Fruit fly (Drosophila melanogaster) whole organism, adult: ENCODE measurements around the gene Pex10.

Source experiments
- CG11617 ChIP-seq: fragments of 200-800 bp; sonication (Bioruptor generic); optimal IDR thresholded peaks from 2 replicates; lab custom pipeline; 2017; ENCODE audit warnings: mild to moderate bottlenecking, missing biosample characterization, missing genetic modification reagents, missing genetic modification characterization
- CG12768 ChIP-seq: fragments of 200-800 bp; sonication (Bioruptor generic); optimal IDR thresholded peaks from 2 replicates; lab custom pipeline; 2017; ENCODE audit warnings: missing biosample characterization, missing genetic modification characterization, mild to moderate bottlenecking, moderate library complexity, missing genetic modification reagents
- CG14711 ChIP-seq: fragments of 200-800 bp; sonication (Bioruptor generic); optimal IDR thresholded peaks from 2 replicates; lab custom pipeline; 2018; ENCODE audit warnings: missing biosample characterization, mild to moderate bottlenecking, missing genetic modification characterization, moderate library complexity
- CG1620 ChIP-seq: fragments of 200-800 bp; sonication (Bioruptor generic); optimal IDR thresholded peaks from 2 replicates; lab custom pipeline; 2016; ENCODE audit warnings: missing biosample characterization, missing genetic modification characterization
- CG33017 ChIP-seq: fragments of 200-800 bp; sonication (Bioruptor generic); optimal IDR thresholded peaks from 2 replicates; lab custom pipeline; 2018; ENCODE audit warnings: missing biosample characterization, mild to moderate bottlenecking, missing genetic modification characterization, moderate library complexity
- CG5204 ChIP-seq: fragments of 200-800 bp; sonication (Bioruptor generic); optimal IDR thresholded peaks from 2 replicates; lab custom pipeline; 2016; ENCODE audit warnings: missing biosample characterization, missing genetic modification characterization
- CG7045 ChIP-seq: fragments of 200-800 bp; sonication (Bioruptor generic); optimal IDR thresholded peaks from 2 replicates; lab custom pipeline; 2017; ENCODE audit warnings: missing biosample characterization, mild to moderate bottlenecking, missing genetic modification characterization
- CG7101 ChIP-seq: fragments of 200-800 bp; sonication (Bioruptor generic); optimal IDR thresholded peaks from 2 replicates; lab custom pipeline; 2018; ENCODE audit warnings: missing biosample characterization, mild to moderate bottlenecking, missing genetic modification characterization, moderate library complexity
- Clk ChIP-seq: fragments of 200-800 bp; sonication (Bioruptor generic); optimal IDR thresholded peaks from 2 replicates; lab custom pipeline; 2017; ENCODE audit warnings: missing biosample characterization, missing genetic modification characterization
- Crg-1 ChIP-seq: fragments of 200-800 bp; sonication (Bioruptor generic); optimal IDR thresholded peaks from 2 replicates; lab custom pipeline; 2016; ENCODE audit warnings: missing biosample characterization, missing genetic modification characterization
- Hr96 ChIP-seq: fragments of 200-800 bp; sonication (Bioruptor generic); optimal IDR thresholded peaks from 2 replicates; lab custom pipeline; 2016; ENCODE audit warnings: missing biosample characterization, missing genetic modification characterization
- Mnt ChIP-seq: fragments of 200-800 bp; sonication (Bioruptor generic); optimal IDR thresholded peaks from 2 replicates; lab custom pipeline; 2016; ENCODE audit warnings: missing biosample characterization, mild to moderate bottlenecking, missing genetic modification characterization
- bab1 ChIP-seq: fragments of 200-800 bp; sonication (Bioruptor generic); optimal IDR thresholded peaks from 3 replicates; lab custom pipeline; 2019; ENCODE audit warnings: missing biosample characterization, mild to moderate bottlenecking, missing genetic modification characterization, moderate library complexity
- cic ChIP-seq: fragments of 200-800 bp; sonication (Bioruptor generic); optimal IDR thresholded peaks from 2 replicates; lab custom pipeline; 2017; ENCODE audit warnings: missing biosample characterization, mild to moderate bottlenecking, missing genetic modification characterization, moderate library complexity
- cnc ChIP-seq, 2 experiments: fragments of >200 bp; optimal IDR thresholded peaks; 2 replicates each; lab custom pipeline; 2017
- kay ChIP-seq: fragments of 200-800 bp; sonication (Bioruptor generic); peaks from one replicate; lab custom pipeline; 2016; ENCODE audit warnings: missing biosample characterization, missing genetic modification characterization, borderline replicate concordance
- ovo ChIP-seq: fragments of 200-800 bp; sonication (Bioruptor generic); optimal IDR thresholded peaks from 2 replicates; lab custom pipeline; 2016; ENCODE audit warnings: missing biosample characterization, missing genetic modification characterization
- pad ChIP-seq: fragments of 200-800 bp; sonication (Bioruptor generic); optimal IDR thresholded peaks from 3 replicates; lab custom pipeline; 2017; ENCODE audit warnings: missing biosample characterization, missing genetic modification characterization, mild to moderate bottlenecking, moderate library complexity, missing genetic modification reagents
- tj ChIP-seq: fragments of 200-800 bp; sonication (Bioruptor generic); optimal IDR thresholded peaks from 3 replicates; lab custom pipeline; 2017; ENCODE audit warnings: missing biosample characterization, mild to moderate bottlenecking, missing genetic modification characterization, moderate library complexity
- toe ChIP-seq: fragments of 200-800 bp; sonication (Bioruptor generic); optimal IDR thresholded peaks from 2 replicates; lab custom pipeline; 2016; ENCODE audit warnings: missing biosample characterization, missing genetic modification characterization

Gene Pex10

DNA sequence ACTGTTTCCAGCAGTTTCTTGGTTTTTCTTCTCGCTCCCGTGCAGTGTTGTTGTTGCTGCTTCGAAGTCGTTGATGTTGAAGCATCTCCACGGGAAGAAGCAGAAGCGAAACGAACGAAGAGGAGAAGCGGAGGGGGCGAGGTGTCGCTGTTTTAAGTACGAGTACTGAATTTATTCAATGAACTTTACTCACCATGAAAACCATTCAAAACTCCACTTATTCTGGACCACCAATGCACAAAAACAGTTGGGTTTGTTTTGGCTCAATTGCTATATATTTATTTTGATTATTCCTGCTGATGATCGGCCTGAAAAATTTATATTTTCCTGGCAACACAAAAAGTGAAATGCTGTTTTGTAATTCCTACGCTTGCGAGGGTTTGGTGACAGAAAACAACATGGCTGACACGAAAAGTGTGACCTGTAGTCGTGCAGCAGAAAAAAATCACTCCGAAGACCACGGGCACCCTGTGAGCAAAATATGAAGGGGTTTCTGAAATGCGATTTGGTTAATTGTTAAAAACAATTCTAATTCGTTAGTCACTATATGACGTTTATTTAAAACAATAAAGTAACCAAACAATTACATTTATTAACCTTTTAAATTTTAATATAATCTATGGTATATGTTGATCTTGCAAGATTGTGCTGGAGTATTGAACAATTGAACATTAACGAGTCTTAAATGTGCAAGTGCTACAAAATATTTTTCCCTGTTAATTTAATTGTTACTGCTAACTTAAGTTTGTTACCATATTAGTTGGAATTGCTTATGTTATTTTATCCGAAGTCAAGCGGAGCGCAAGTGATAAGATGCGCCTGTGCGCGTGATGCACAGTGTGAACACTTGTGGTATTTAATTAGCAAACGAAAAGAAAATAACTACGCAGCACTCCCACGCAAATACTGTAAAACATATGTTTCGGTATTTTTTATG is 10.5 kb downstream of the Pex10 start, which contains the start of gene CG7879:
CG7879 (minus strand) TSS at position 384 of the 937 bp plus-strand sequence.
- no peak for TF ChIP-seq CG12768
- TF ChIP-seq CG11617 (GFP tag; lab: Kevin White, UChicago), result peak; percentile 7
- no peak for TF ChIP-seq Hr96 (GFP tag; lab: Kevin White, UChicago)
- TF ChIP-seq CG7101 (tag; lab: Kevin White, UChicago), result peak; percentile 24
- TF ChIP-seq bab1 (GFP tag; lab: Kevin White, UChicago), result peak; percentile 53
- TF ChIP-seq ovo (GFP tag; lab: Kevin White, UChicago), result peak; percentile 2
- TF ChIP-seq cic (GFP tag; lab: Kevin White, UChicago), result peak; percentile 98
- peak; percentile 20 for TF ChIP-seq Mnt
- TF ChIP-seq pad (GFP tag; lab: Kevin White, UChicago), result no peak
- peak; percentile 28 for TF ChIP-seq CG1620

DNA sequence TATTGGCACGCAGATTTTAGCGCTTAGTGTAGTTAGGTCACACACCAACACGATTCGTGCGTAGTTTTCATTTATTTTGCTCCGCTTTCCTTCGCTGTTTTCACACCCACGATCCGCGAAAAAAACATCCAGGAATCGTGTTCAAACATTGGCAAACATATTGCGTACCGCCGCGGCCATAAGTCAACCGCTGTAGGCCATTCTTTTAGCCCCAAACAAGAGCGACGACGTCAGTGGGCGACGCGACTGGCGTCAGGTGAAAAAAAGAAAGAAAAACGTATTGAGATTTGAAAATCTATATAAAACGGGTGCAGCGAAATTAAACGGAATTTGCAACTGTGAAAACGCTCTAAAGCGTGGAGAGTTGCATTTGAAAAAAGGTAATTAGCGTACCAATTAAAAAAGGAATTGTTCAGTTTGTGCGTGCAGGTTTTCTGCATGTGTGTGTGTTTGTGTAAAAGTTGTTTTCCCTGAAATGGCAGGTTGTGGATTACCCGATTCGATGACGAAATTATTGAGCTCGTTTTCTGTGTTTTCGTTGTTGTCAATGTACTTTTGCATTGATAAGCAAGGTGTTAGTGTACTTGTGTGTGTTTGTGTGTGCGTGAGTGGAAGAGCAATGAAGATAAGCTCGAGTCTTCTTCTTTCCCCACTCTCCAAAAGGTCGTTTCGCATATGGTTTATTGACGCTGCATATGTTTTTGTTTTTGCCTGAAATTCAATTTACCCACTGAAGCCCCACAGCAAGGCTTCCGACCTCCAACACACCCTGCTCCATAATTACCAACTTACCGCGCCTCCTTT is 11.3 kb downstream of the Pex10 start, which contains the start of gene Tmep:
Tmep (plus strand) TSS at position 20 of the 804 bp plus-strand sequence.
- TF ChIP-seq tj (GFP tag; lab: Kevin White, UChicago) (peak; percentile 61), ovo (GFP tag; lab: Kevin White, UChicago) (no peak), Mnt (peak; percentile 5), cic (GFP tag; lab: Kevin White, UChicago) (peak; percentile 63)

DNA sequence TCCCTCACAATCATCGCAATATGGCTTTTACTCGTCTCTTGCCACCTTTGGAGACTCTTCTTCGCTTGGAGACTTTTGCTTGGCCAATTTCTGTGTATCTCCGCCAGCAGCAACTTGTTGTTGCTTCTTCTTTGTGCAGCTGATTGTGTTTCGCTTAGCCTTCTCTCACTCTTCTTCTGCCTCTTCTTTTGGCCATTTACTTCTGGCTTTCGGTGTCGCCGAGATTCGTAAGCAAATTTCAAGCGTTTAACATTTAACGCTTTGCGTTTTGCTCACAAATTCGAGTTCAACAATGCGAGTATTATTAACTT is 11.9 kb downstream of the Pex10 start:
- TF ChIP-seq Mnt (no peak), cic (GFP tag; lab: Kevin White, UChicago) (no peak), bab1 (GFP tag; lab: Kevin White, UChicago) (peak; percentile 9), tj (GFP tag; lab: Kevin White, UChicago) (peak; percentile 59)

DNA sequence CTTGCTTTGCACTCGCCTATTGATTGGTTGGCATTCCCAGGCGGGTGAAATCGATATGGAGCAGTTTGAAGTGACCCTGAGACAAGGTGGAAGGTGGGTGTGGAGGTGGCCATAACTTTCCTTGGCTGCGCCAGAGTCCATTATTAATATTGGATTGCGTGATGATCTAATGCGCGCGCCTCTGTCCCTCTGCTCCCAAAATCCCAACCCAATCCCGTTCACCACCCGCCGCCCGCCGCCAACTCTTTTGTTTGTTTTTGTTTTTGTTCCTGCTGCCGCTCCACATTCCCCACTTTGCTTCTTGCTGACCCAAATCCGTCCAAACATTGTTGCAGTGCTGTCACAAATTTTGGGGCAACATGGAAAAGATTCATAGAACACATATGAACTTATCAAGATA is 13.0 kb downstream of the Pex10 start:
- TF ChIP-seq tj (GFP tag; lab: Kevin White, UChicago) (peak; percentile 1), kay (GFP tag; lab: Kevin White, UChicago) (peak; percentile 45), CG7045 (GFP tag; lab: Kevin White, UChicago) (no peak)

DNA sequence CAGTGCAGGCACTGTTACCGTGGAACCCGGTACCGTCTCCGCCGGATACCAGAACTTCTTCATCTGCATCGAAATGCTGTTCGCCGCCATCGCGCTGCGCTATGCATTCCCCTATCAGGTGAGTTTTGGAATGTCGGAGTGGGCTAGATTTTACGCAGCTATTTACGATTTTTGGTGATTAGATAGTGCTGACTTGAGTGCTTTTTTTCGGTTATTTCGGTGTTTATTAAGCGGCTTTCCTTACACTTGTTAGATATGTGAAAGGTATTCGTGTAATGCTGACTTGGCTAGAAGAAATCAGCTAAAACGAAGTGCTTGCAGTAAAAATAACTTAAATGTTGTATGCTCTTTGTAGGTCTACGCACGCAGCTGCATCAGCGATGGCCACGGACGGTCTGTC is 15.2 kb downstream of the Pex10 start:
- TF ChIP-seq CG1620 (no peak), CG14711 (no peak), toe (no peak)

DNA sequence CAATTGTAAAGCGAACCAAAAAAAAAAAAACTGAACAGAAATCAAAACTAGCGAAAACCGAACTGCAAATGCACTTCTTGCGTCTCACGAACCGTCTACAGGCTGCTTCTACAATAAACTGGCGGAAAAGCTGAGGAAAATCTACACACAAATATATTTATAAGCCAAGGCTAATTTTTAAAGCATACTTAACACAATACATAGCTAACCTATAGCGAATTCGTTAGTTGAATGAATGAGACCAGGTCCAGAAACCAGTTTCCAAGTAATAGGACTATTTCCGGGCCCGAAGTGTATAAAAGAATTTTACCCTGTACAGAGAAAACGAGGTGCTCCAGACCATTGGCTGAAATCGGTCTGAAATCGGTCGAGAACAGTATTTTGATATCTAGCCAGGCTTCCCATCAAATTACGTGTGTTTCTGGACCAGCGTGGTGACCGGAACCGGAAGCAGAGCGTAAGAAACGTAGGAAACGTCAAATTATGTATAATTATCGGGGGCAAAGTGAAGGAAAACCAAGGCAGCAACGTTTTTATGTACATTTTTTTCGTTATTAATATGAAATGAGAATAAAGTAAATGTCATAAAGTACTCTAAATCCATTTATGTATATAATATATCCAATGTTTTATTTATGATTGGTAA is 17.8 kb downstream of the Pex10 start:
- no peak for TF ChIP-seq CG33017
- no peak for TF ChIP-seq CG11617 (GFP tag; lab: Kevin White, UChicago)
- no peak for TF ChIP-seq CG7101 (tag; lab: Kevin White, UChicago)
- TF ChIP-seq CG5204 (GFP tag; lab: Kevin White, UChicago), result no peak
- no peak for TF ChIP-seq Clk
- no peak for TF ChIP-seq CG12768
- TF ChIP-seq CG14711, result no peak
- TF ChIP-seq CG7045 (GFP tag; lab: Kevin White, UChicago), result no peak
- no peak for TF ChIP-seq Mnt
- TF ChIP-seq bab1 (GFP tag; lab: Kevin White, UChicago), result no peak
- no peak for TF ChIP-seq toe

DNA sequence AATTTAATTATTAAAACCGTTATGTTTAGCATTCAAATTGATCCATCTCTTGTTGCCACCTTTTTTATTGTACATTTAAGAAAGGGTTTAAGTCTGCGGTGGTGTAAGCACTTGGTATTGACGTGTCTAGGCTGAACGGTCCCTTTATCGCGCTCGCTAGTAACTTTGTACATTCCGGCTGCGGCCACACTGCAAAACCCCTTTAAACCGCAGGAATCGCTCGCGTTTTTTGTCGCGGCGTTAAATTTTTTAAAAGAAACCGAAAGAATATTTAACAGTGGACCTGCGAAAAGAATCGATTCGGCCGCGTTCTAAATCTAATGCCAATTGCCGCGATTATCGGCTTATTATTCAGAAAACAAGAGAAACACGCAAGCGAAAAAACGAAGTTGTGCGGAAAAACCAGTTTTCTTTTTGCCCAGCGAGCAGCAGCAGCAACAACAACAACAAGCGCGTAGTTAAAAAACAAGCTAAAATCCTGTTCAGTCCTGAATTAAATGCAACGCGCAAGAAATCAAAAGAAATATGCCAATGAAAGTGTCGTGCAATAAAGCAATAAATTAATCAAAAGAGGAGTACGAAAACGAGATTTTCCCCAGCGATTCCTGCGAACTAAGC is 18.6 kb downstream of the Pex10 start, which contains the start of gene CG13917:
CG13917 (plus strand) TSS at position 211 of the 618 bp plus-strand sequence.
- TF ChIP-seq CG1620 (no peak), CG33017 (no peak), kay (GFP tag; lab: Kevin White, UChicago) (no peak), Mnt (no peak), Hr96 (GFP tag; lab: Kevin White, UChicago) (no peak), cnc (optimal IDR thresholded peaks at IDR 0.05; lab: Kevin White, UChicago) (no peak), cic (GFP tag; lab: Kevin White, UChicago) (no peak), bab1 (GFP tag; lab: Kevin White, UChicago) (peak; percentile 65), Crg-1 (no peak), CG7101 (tag; lab: Kevin White, UChicago) (no peak), tj (GFP tag; lab: Kevin White, UChicago) (peak; percentile 9), CG5204 (GFP tag; lab: Kevin White, UChicago) (no peak), Clk (no peak), pad (GFP tag; lab: Kevin White, UChicago) (peak; percentile 71)
